Fruit fly (Drosophila melanogaster) whole organism, embryonic: ENCODE results near the gene MED14.

Experiments
- CG10366 ChIP-seq: fragments of 200-800 bp; sonication (Bioruptor generic); IDR thresholded peaks from 2 replicates; pipeline ENCODE4 v1.3.6; 2022; ENCODE audit warnings: missing biosample characterization, missing genetic modification characterization
- CG11247 ChIP-seq: fragments of 200-800 bp; sonication (Bioruptor generic); IDR thresholded peaks from 2 replicates; pipeline ENCODE4 v1.3.6; 2022; ENCODE audit warnings: missing biosample characterization, missing genetic modification characterization
- CG11504 ChIP-seq: fragments of 200-800 bp; sonication (Bioruptor generic); optimal IDR thresholded peaks from 3 replicates; lab custom pipeline; 2019; ENCODE audit warnings: missing biosample characterization, mild to moderate bottlenecking, missing genetic modification characterization, moderate library complexity
- CG12219 ChIP-seq: fragments of 200-800 bp; sonication (Bioruptor generic); optimal IDR thresholded peaks from 3 replicates; lab custom pipeline; 2018; ENCODE audit warnings: missing biosample characterization, mild to moderate bottlenecking, missing genetic modification characterization
- CG13287 ChIP-seq: fragments of 200-800 bp; sonication (Bioruptor generic); IDR thresholded peaks from 2 replicates; pipeline ENCODE4 v1.3.6; 2022; ENCODE audit warnings: missing biosample characterization, missing genetic modification characterization; ENCODE audit not compliant: partially characterized antibody
- CG13624 ChIP-seq: fragments of 200-800 bp; sonication (Bioruptor generic); optimal IDR thresholded peaks from 2 replicates; lab custom pipeline; 2016; ENCODE audit warnings: missing biosample characterization, missing genetic modification characterization
- CG1603 ChIP-seq: fragments of 200-800 bp; sonication (Bioruptor generic); optimal IDR thresholded peaks from 2 replicates; lab custom pipeline; 2019; ENCODE audit warnings: missing biosample characterization, mild to moderate bottlenecking, missing genetic modification characterization, moderate library complexity
- CG1647 ChIP-seq: fragments of 200-800 bp; sonication (Bioruptor generic); optimal IDR thresholded peaks from 3 replicates; lab custom pipeline; 2016; ENCODE audit warnings: missing biosample characterization, missing genetic modification characterization
- CG17186 ChIP-seq: fragments of 200-800 bp; sonication (Bioruptor generic); optimal IDR thresholded peaks from 3 replicates; lab custom pipeline; 2017; ENCODE audit warnings: missing biosample characterization, missing genetic modification reagents, missing genetic modification characterization
- CG17328 ChIP-seq: fragments of 200-800 bp; sonication (Bioruptor generic); IDR thresholded peaks from 2 replicates; pipeline ENCODE4 v1.3.6; 2022; ENCODE audit warnings: missing biosample characterization, missing genetic modification characterization
- CG17359 ChIP-seq: fragments of 200-800 bp; sonication (Bioruptor generic); optimal IDR thresholded peaks from 3 replicates; lab custom pipeline; 2018; ENCODE audit warnings: missing biosample characterization, mild to moderate bottlenecking, missing genetic modification characterization, moderate library complexity
- CG2875 ChIP-seq: fragments of 200-800 bp; sonication (Bioruptor generic); optimal IDR thresholded peaks from 2 replicates; lab custom pipeline; 2017; ENCODE audit warnings: missing biosample characterization, mild to moderate bottlenecking, missing genetic modification characterization, missing genetic modification reagents
- CG43689 ChIP-seq: fragments of 200-800 bp; sonication (Bioruptor generic); IDR thresholded peaks from 2 replicates; pipeline ENCODE4 v1.3.6; 2022; ENCODE audit warnings: missing biosample characterization, missing genetic modification characterization
- CG4404 ChIP-seq: fragments of 200-800 bp; sonication (Bioruptor generic); IDR thresholded peaks from 2 replicates; pipeline ENCODE4 v1.3.6; 2022; ENCODE audit warnings: missing biosample characterization, missing genetic modification characterization
- CG4730 ChIP-seq: fragments of 200-800 bp; sonication (Bioruptor generic); IDR thresholded peaks from 2 replicates; pipeline ENCODE4 v1.3.6; 2022; ENCODE audit warnings: missing biosample characterization, missing genetic modification characterization
- Deaf1 ChIP-seq: fragments of 200-800 bp; optimal IDR thresholded peaks from 3 replicates; lab custom pipeline; 2019; ENCODE audit warnings: missing biosample characterization, mild to moderate bottlenecking, missing genetic modification characterization, moderate library complexity
- Dip2 ChIP-seq: fragments of 200-800 bp; sonication (Bioruptor generic); IDR thresholded peaks from 2 replicates; pipeline ENCODE4 v1.3.6; 2022; ENCODE audit warnings: missing biosample characterization, missing genetic modification characterization
- Elba2 ChIP-seq: fragments of 200-800 bp; sonication (Bioruptor generic); optimal IDR thresholded peaks from 3 replicates; lab custom pipeline; 2016; ENCODE audit warnings: missing biosample characterization, missing genetic modification characterization
- Fer1 ChIP-seq: fragments of 200-800 bp; sonication (Bioruptor generic); optimal IDR thresholded peaks from 2 replicates; lab custom pipeline; 2017; ENCODE audit warnings: missing biosample characterization, mild to moderate bottlenecking, missing genetic modification characterization
- Gsc ChIP-seq: fragments of 200-800 bp; sonication (Bioruptor generic); IDR thresholded peaks from 2 replicates; pipeline ENCODE4 v1.3.6; 2022; ENCODE audit warnings: missing biosample characterization, missing genetic modification characterization
- H15 ChIP-seq: fragments of 200-800 bp; sonication (Bioruptor generic); IDR thresholded peaks from 3 replicates; pipeline ENCODE4 v1.3.6; 2022; ENCODE audit warnings: missing biosample characterization, missing genetic modification characterization
- Hey ChIP-seq: fragments of 200-800 bp; sonication (Bioruptor generic); optimal IDR thresholded peaks from 3 replicates; lab custom pipeline; 2018; ENCODE audit warnings: missing biosample characterization, mild to moderate bottlenecking, missing genetic modification characterization
- HmgZ ChIP-seq: fragments of 200-800 bp; sonication (Bioruptor generic); optimal IDR thresholded peaks from 2 replicates; lab custom pipeline; 2018; ENCODE audit warnings: missing biosample characterization, mild to moderate bottlenecking, missing genetic modification characterization
- Kr ChIP-seq: fragments of 200-800 bp; sonication (Bioruptor generic); optimal IDR thresholded peaks from 2 replicates; lab custom pipeline; 2017; ENCODE audit warnings: missing biosample characterization, mild to moderate bottlenecking, missing genetic modification characterization
- Nf-YA ChIP-seq: fragments of 200-800 bp; sonication (Bioruptor generic); IDR thresholded peaks from 2 replicates; pipeline ENCODE4 v1.3.6; 2022; ENCODE audit warnings: missing biosample characterization, missing genetic modification characterization
- Side ChIP-seq: fragments of 200-800 bp; sonication (Bioruptor generic); optimal IDR thresholded peaks from 2 replicates; lab custom pipeline; 2016; ENCODE audit warnings: missing biosample characterization, missing genetic modification characterization
- Sry-δ ChIP-seq: fragments of 200-800 bp; sonication (Bioruptor generic); optimal IDR thresholded peaks from 2 replicates; lab custom pipeline; 2016; ENCODE audit warnings: missing biosample characterization, missing genetic modification characterization
- ash1 ChIP-seq: fragments of 200-800 bp; sonication (Bioruptor generic); optimal IDR thresholded peaks from 2 replicates; lab custom pipeline; 2018; ENCODE audit warnings: missing biosample characterization, mild to moderate bottlenecking, missing genetic modification characterization
- emc ChIP-seq: fragments of 200-800 bp; sonication (Bioruptor generic); optimal IDR thresholded peaks from 2 replicates; lab custom pipeline; 2016; ENCODE audit warnings: missing biosample characterization, missing genetic modification characterization
- exex ChIP-seq: fragments of 200-800 bp; sonication (Bioruptor generic); optimal IDR thresholded peaks from 4 replicates; lab custom pipeline; 2018; ENCODE audit warnings: missing biosample characterization, mild to moderate bottlenecking, missing genetic modification characterization, moderate library complexity
- gfzf ChIP-seq: fragments of 200-800 bp; sonication (Bioruptor generic); optimal IDR thresholded peaks from 2 replicates; lab custom pipeline; 2016; ENCODE audit warnings: missing biosample characterization, mild to moderate bottlenecking, missing genetic modification characterization, moderate library complexity
- ham ChIP-seq: fragments of 200-800 bp; sonication (Bioruptor generic); IDR thresholded peaks from 2 replicates; pipeline ENCODE4 v1.3.6; 2022; ENCODE audit warnings: missing biosample characterization, missing genetic modification characterization
- hb ChIP-seq: fragments of 200-800 bp; sonication (Bioruptor generic); IDR thresholded peaks from 3 replicates; pipeline ENCODE4 v1.3.6; 2022; ENCODE audit warnings: missing biosample characterization, missing genetic modification characterization; ENCODE audit not compliant: partially characterized antibody
- inv ChIP-seq: fragments of 200-800 bp; sonication (Bioruptor generic); IDR thresholded peaks from 2 replicates; pipeline ENCODE4 v1.3.6; 2022; ENCODE audit warnings: missing biosample characterization, missing genetic modification characterization; ENCODE audit not compliant: partially characterized antibody
- ken ChIP-seq: fragments of 200-800 bp; sonication (Bioruptor generic); IDR thresholded peaks from 3 replicates; pipeline ENCODE4 v1.3.6; 2022; ENCODE audit warnings: missing biosample characterization, missing genetic modification characterization
- lilli ChIP-seq: fragments of 200-800 bp; sonication (Bioruptor generic); optimal IDR thresholded peaks from 3 replicates; lab custom pipeline; 2016; ENCODE audit warnings: missing biosample characterization, missing genetic modification characterization
- lov ChIP-seq, 2 experiments: fragments of 200-800 bp in 1 of 2; fragments of >200 bp in 1 of 2; sonication (Bioruptor generic) in 1 of 2; IDR thresholded peaks in 1 of 2; optimal IDR thresholded peaks in 1 of 2; 2 replicates in 1 of 2; 3 replicates in 1 of 2; pipeline versions ENCODE4 v1.3.6 to Lab custom; 2017 to 2022; ENCODE audit warnings: missing biosample characterization in 1 of 2, missing genetic modification characterization in 1 of 2
- luna ChIP-seq: fragments of 200-800 bp; sonication (Bioruptor generic); optimal IDR thresholded peaks from 2 replicates; lab custom pipeline; 2016; ENCODE audit warnings: missing biosample characterization, missing genetic modification characterization
- peb ChIP-seq: fragments of 200-800 bp; sonication (Bioruptor generic); IDR thresholded peaks from 2 replicates; pipeline ENCODE4 v1.3.6; 2022; ENCODE audit warnings: missing biosample characterization, missing genetic modification characterization
- prd ChIP-seq, 3 experiments: fragments of >200 bp in 2 of 3; fragments of 200-800 bp in 1 of 3; sonication (Bioruptor generic) in 1 of 3; optimal IDR thresholded peaks in 2 of 3; IDR thresholded peaks in 1 of 3; 2 replicates in 2 of 3; 3 replicates in 1 of 3; pipeline versions ENCODE4 v1.3.6 to Lab custom; 2017 to 2022; ENCODE audit warnings: missing biosample characterization in 1 of 3, missing genetic modification characterization in 1 of 3
- repo ChIP-seq: fragments of 200-800 bp; sonication (Bioruptor generic); optimal IDR thresholded peaks from 2 replicates; lab custom pipeline; 2016; ENCODE audit warnings: missing biosample characterization, missing genetic modification characterization
- ro ChIP-seq: fragments of 200-800 bp; sonication (Bioruptor generic); IDR thresholded peaks from 2 replicates; pipeline ENCODE4 v1.3.6; 2022; ENCODE audit warnings: missing biosample characterization, missing genetic modification characterization
- sd ChIP-seq: fragments of 200-800 bp; sonication (Bioruptor generic); optimal IDR thresholded peaks from 3 replicates; lab custom pipeline; 2018; ENCODE audit warnings: missing biosample characterization, mild to moderate bottlenecking, missing genetic modification characterization, moderate library complexity
- sima ChIP-seq: fragments of 200-800 bp; sonication (Bioruptor generic); optimal IDR thresholded peaks from 2 replicates; lab custom pipeline; 2016; ENCODE audit warnings: missing biosample characterization, missing genetic modification characterization
- slp2 ChIP-seq: fragments of 200-800 bp; sonication (Bioruptor generic); optimal IDR thresholded peaks from 2 replicates; lab custom pipeline; 2016; ENCODE audit warnings: missing biosample characterization, missing genetic modification characterization
- sna ChIP-seq: fragments of 200-800 bp; sonication (Bioruptor generic); IDR thresholded peaks from 2 replicates; pipeline ENCODE4 v1.3.6; 2022; ENCODE audit warnings: missing biosample characterization, missing genetic modification characterization; ENCODE audit not compliant: partially characterized antibody
- tio ChIP-seq: fragments of 200-800 bp; sonication (Bioruptor generic); optimal IDR thresholded peaks from 2 replicates; lab custom pipeline; 2017; ENCODE audit warnings: missing biosample characterization, missing genetic modification characterization, inconsistent platforms
- twi ChIP-seq: fragments of 200-800 bp; optimal IDR thresholded peaks from 2 replicates; lab custom pipeline; 2019; ENCODE audit warnings: missing biosample characterization, mild to moderate bottlenecking, missing genetic modification characterization, moderate library complexity
- usp ChIP-seq: fragments of >200 bp; optimal IDR thresholded peaks from 2 replicates; lab custom pipeline; 2017; ENCODE audit warnings: missing biosample characterization, missing genetic modification characterization
- vfl ChIP-seq: fragments of 200-800 bp; sonication (Bioruptor generic); optimal IDR thresholded peaks from 2 replicates; lab custom pipeline; 2016; ENCODE audit warnings: missing biosample characterization, missing genetic modification characterization

MED14 gene

DNA sequence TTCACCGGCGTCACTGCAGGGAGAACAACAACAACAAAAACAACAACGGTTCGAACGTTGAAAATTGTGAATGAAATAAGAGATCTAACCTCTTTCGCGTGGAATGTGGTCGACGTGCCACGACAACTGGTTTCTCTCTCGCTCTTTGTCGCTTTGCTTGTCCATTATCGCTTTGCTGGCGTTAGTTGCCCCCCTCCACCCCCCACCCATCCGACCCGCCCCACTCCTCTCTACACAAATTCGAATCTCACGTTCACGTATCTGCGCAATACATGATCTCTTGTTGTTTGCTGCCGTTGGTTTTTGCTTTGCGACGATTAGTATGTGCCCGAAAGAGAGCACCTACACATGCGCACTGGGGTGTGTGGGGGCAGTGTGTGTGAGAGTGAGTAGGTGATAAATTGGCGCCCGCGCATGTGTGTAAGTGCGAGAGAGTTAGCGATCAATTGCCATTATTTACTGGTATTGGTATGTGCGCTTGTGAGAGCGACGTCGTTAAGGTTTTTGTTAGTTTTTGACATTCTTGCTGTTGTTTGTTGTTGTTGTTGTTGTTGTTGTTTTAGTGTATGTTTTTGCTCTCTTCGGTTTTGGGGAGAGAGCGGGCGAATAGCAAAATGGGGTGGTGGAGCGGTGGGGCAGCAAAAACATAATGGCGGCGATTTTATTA, 23.6 kb downstream of the MED14 start:
- no peak for TF ChIP-seq repo (GFP tag; lab: Kevin White, UChicago)
- no peak for TF ChIP-seq slp2 (GFP tag; lab: Kevin White, UChicago)
- no peak for TF ChIP-seq ro (GFP tag; lab: Robert Waterston, UW)
- TF ChIP-seq Elba2 (GFP tag; lab: Kevin White, UChicago) = no peak
- TF ChIP-seq CG43689 (GFP tag; lab: Robert Waterston, UW) = no peak
- TF ChIP-seq ash1 (GFP tag; lab: Kevin White, UChicago) = peak; percentile 62
- peak; percentile 79 for TF ChIP-seq Deaf1 (tag; lab: Kevin White, UChicago)
- TF ChIP-seq luna = no peak
- TF ChIP-seq twi (tag; lab: Kevin White, UChicago) = no peak
- no peak for TF ChIP-seq gfzf (GFP tag; lab: Kevin White, UChicago)
- no peak for TF ChIP-seq CG11247
- no peak for TF ChIP-seq CG11504 (tag; lab: Kevin White, UChicago)
- no peak for TF ChIP-seq CG4404 (GFP tag; lab: Robert Waterston, UW)
- no peak for TF ChIP-seq CG12219
- TF ChIP-seq Nf-YA (GFP tag; lab: Robert Waterston, UW) = 0 out of 2 replicates have a peak, but pooled peaks have one; percentile 6
- TF ChIP-seq sd (tag; lab: Kevin White, UChicago) = peak; percentile 100
- no peak for TF ChIP-seq lov (optimal IDR thresholded peaks at IDR 0.05; lab: Kevin White, UChicago)
- no peak for TF ChIP-seq lov (GFP tag; IDR thresholded peaks at IDR 0.05; lab: Robert Waterston, UW)
- no peak for TF ChIP-seq CG17359
- TF ChIP-seq lilli (GFP tag; lab: Kevin White, UChicago) = no peak
- no peak for TF ChIP-seq Kr (GFP tag; lab: Kevin White, UChicago)
- no peak for TF ChIP-seq hb (GFP tag; lab: Robert Waterston, UW)
- peak; percentile 79 for TF ChIP-seq CG13624 (GFP tag; lab: Kevin White, UChicago)
- TF ChIP-seq Hey = no peak
- no peak for TF ChIP-seq CG1647 (GFP tag; lab: Kevin White, UChicago)
- TF ChIP-seq CG2875 (GFP tag; lab: Kevin White, UChicago) = no peak
- no peak for TF ChIP-seq CG17328 (GFP tag; lab: Robert Waterston, UW)
- TF ChIP-seq sna (GFP tag; lab: Robert Waterston, UW) = peak; percentile 38; the same call in 1 of the 2 replicates
- TF ChIP-seq Gsc (GFP tag; lab: Robert Waterston, UW) = no peak
- TF ChIP-seq Dip2 (GFP tag; lab: Robert Waterston, UW) = no peak
- TF ChIP-seq tio (GFP tag; lab: Kevin White, UChicago) = no peak
- no peak for TF ChIP-seq Side (GFP tag; lab: Kevin White, UChicago)
- no peak for TF ChIP-seq inv (GFP tag; lab: Robert Waterston, UW)
- no peak for TF ChIP-seq ham (GFP tag; lab: Robert Waterston, UW)
- TF ChIP-seq ken (GFP tag; lab: Robert Waterston, UW) = no peak
- no peak for TF ChIP-seq CG10366 (GFP tag; lab: Robert Waterston, UW)
- TF ChIP-seq sima = no peak
- no peak for TF ChIP-seq CG4730 (GFP tag; lab: Robert Waterston, UW)
- TF ChIP-seq prd (optimal IDR thresholded peaks at IDR 0.05; lab: Kevin White, UChicago) = no peak
- TF ChIP-seq prd (GFP tag; IDR thresholded peaks at IDR 0.05; lab: Robert Waterston, UW) = no peak
- peak; percentile 72 for TF ChIP-seq exex (tag; lab: Kevin White, UChicago)
- no peak for TF ChIP-seq vfl
- TF ChIP-seq H15 (GFP tag; lab: Robert Waterston, UW) = no peak
- TF ChIP-seq CG13287 = peak; percentile 30; the same call in 1 of the 2 replicates
- no peak for TF ChIP-seq peb
- TF ChIP-seq CG1603 (tag; lab: Kevin White, UChicago) = no peak
- peak; percentile 74 for TF ChIP-seq HmgZ
- peak; percentile 36 for TF ChIP-seq Fer1 (GFP tag; lab: Kevin White, UChicago)
- no peak for TF ChIP-seq CG17186 (GFP tag; lab: Kevin White, UChicago)
- no peak for TF ChIP-seq Sry-δ (GFP tag; lab: Kevin White, UChicago)
- TF ChIP-seq usp = no peak
- TF ChIP-seq emc (GFP tag; lab: Kevin White, UChicago) = no peak
